Worm (Caenorhabditis elegans) whole organism, late embryonic: ENCODE data around the gene ech-1.1.

ENCODE experiments used
- C08G9.2 ChIP-seq: sonication (generic microtip); optimal IDR thresholded peaks from 2 replicates; lab custom pipeline; 2016; ENCODE audit warnings: mild to moderate bottlenecking, missing genetic modification characterization, moderate library complexity, missing compliant biosample characterization
- K02D7.2 ChIP-seq: sonication (generic microtip); optimal IDR thresholded peaks from 2 replicates; lab custom pipeline; 2017; ENCODE audit warnings: mild to moderate bottlenecking, missing genetic modification characterization, missing compliant biosample characterization
- K09A11.1 ChIP-seq: sonication (generic microtip); optimal IDR thresholded peaks from 2 replicates; lab custom pipeline; 2017; ENCODE audit warnings: antibody characterized with exemption, mild to moderate bottlenecking, missing genetic modification characterization, missing compliant biosample characterization; ENCODE audit not compliant: insufficient read depth
- ahr-1 ChIP-seq: sonication (generic microtip); optimal IDR thresholded peaks from 2 replicates; lab custom pipeline; 2016; ENCODE audit warnings: missing genetic modification characterization, missing compliant biosample characterization
- ama-1 ChIP-seq: fragments of 150-350 bp; optimal IDR thresholded peaks from 2 replicates; lab custom pipeline; 2014
- ceh-18 ChIP-seq: sonication (generic microtip); optimal IDR thresholded peaks from 2 replicates; lab custom pipeline; 2016; ENCODE audit warnings: missing genetic modification characterization, missing compliant biosample characterization
- ceh-19 ChIP-seq: fragments of 200-800 bp; sonication (Bioruptor generic); optimal IDR thresholded peaks from 2 replicates; lab custom pipeline; 2018; ENCODE audit warnings: mild to moderate bottlenecking, missing genetic modification characterization, missing compliant biosample characterization
- ceh-2 ChIP-seq: sonication (generic microtip); optimal IDR thresholded peaks from 2 replicates; lab custom pipeline; 2016; ENCODE audit warnings: missing genotype, missing genetic modification characterization, missing compliant biosample characterization
- ceh-22 ChIP-seq: sonication (generic microtip); optimal IDR thresholded peaks from 2 replicates; lab custom pipeline; 2017; ENCODE audit warnings: missing biosample characterization, missing genetic modification characterization
- ceh-45 ChIP-seq: fragments of 200-800 bp; sonication (Bioruptor generic); IDR thresholded peaks from 2 replicates; pipeline ENCODE4 v1.3.6; 2022; ENCODE audit warnings: missing genetic modification reagents, missing genetic modification characterization, missing compliant biosample characterization
- ceh-48 ChIP-seq: sonication (generic microtip); optimal IDR thresholded peaks from 2 replicates; lab custom pipeline; 2016; ENCODE audit warnings: missing genetic modification characterization, inconsistent platforms, missing compliant biosample characterization
- ceh-6 ChIP-seq: fragments of 200-800 bp; sonication (Bioruptor generic); optimal IDR thresholded peaks from 2 replicates; lab custom pipeline; 2018; ENCODE audit warnings: mild to moderate bottlenecking, missing genetic modification characterization, missing compliant biosample characterization
- ceh-9 ChIP-seq: sonication (generic microtip); optimal IDR thresholded peaks from 2 replicates; lab custom pipeline; 2016; ENCODE audit warnings: mild to moderate bottlenecking, missing genetic modification characterization, inconsistent platforms, missing compliant biosample characterization
- dve-1 ChIP-seq: sonication (generic microtip); optimal IDR thresholded peaks from 2 replicates; lab custom pipeline; 2017; ENCODE audit warnings: antibody characterized with exemption, mild to moderate bottlenecking, missing genetic modification characterization, missing compliant biosample characterization
- ets-4 ChIP-seq: sonication (generic microtip); optimal IDR thresholded peaks from 2 replicates; lab custom pipeline; 2016; ENCODE audit warnings: missing genetic modification characterization, missing compliant biosample characterization
- fkh-10 ChIP-seq: fragments of 150-350 bp; optimal IDR thresholded peaks from 2 replicates; lab custom pipeline; 2014; ENCODE audit warnings: missing biosample characterization, missing genetic modification reagents, missing genetic modification characterization
- fkh-6 ChIP-seq: sonication (generic microtip); optimal IDR thresholded peaks from 2 replicates; lab custom pipeline; 2016; ENCODE audit warnings: missing genetic modification characterization, missing compliant biosample characterization
- gmeb-2 ChIP-seq: sonication (generic microtip); optimal IDR thresholded peaks from 2 replicates; lab custom pipeline; 2016; ENCODE audit warnings: missing genetic modification characterization, inconsistent platforms, missing compliant biosample characterization
- hlh-30 ChIP-seq: sonication (generic microtip); optimal IDR thresholded peaks from 2 replicates; lab custom pipeline; 2017; ENCODE audit warnings: antibody characterized with exemption, missing genetic modification characterization, missing compliant biosample characterization; ENCODE audit not compliant: insufficient read depth
- hlh-6 ChIP-seq: sonication (generic microtip); optimal IDR thresholded peaks from 2 replicates; lab custom pipeline; 2016; ENCODE audit warnings: missing genotype, missing genetic modification characterization, missing compliant biosample characterization
- lin-11 ChIP-seq: fragments of 200-800 bp; sonication (Bioruptor generic); optimal IDR thresholded peaks from 2 replicates; lab custom pipeline; 2018; ENCODE audit warnings: mild to moderate bottlenecking, missing genetic modification characterization, missing compliant biosample characterization
- madf-2 ChIP-seq: sonication (generic microtip); optimal IDR thresholded peaks from 2 replicates; lab custom pipeline; 2017; ENCODE audit warnings: missing genetic modification characterization, missing compliant biosample characterization
- mec-3 ChIP-seq: sonication (generic microtip); optimal IDR thresholded peaks from 2 replicates; lab custom pipeline; 2016; ENCODE audit warnings: borderline replicate concordance, missing genetic modification characterization, missing compliant biosample characterization
- nfya-1 ChIP-seq: sonication (generic microtip); optimal IDR thresholded peaks from 2 replicates; lab custom pipeline; 2017; ENCODE audit warnings: missing genetic modification characterization, mild to moderate bottlenecking, missing compliant biosample characterization, antibody characterized with exemption, moderate library complexity
- nhr-11 ChIP-seq: fragments of 150-350 bp; optimal IDR thresholded peaks from 2 replicates; lab custom pipeline; 2014; ENCODE audit warnings: missing biosample characterization, missing genetic modification characterization
- odd-2 ChIP-seq: sonication (generic microtip); optimal IDR thresholded peaks from 2 replicates; lab custom pipeline; 2017; ENCODE audit warnings: antibody characterized with exemption, mild to moderate bottlenecking, missing genetic modification characterization, missing compliant biosample characterization
- pag-3 ChIP-seq: sonication (generic microtip); optimal IDR thresholded peaks from 2 replicates; lab custom pipeline; 2016; ENCODE audit warnings: missing compliant biosample characterization, missing genetic modification characterization, borderline replicate concordance
- pax-1 ChIP-seq: fragments of 150-350 bp; optimal IDR thresholded peaks from 2 replicates; lab custom pipeline; 2014; ENCODE audit warnings: missing biosample characterization, missing genetic modification characterization
- pha-4 ChIP-seq: fragments of 150-350 bp; optimal IDR thresholded peaks from 2 replicates; lab custom pipeline; 2018; ENCODE audit warnings: missing biosample characterization, missing genetic modification reagents, missing genetic modification characterization
- pros-1 ChIP-seq: fragments of 150-350 bp; optimal IDR thresholded peaks from 2 replicates; lab custom pipeline; 2014; ENCODE audit warnings: missing biosample characterization, missing genetic modification reagents, missing genetic modification characterization
- rnt-1 ChIP-seq: sonication (generic microtip); optimal IDR thresholded peaks from 2 replicates; lab custom pipeline; 2016; ENCODE audit warnings: missing genetic modification characterization, missing compliant biosample characterization
- sdc-2 ChIP-seq: sonication (generic microtip); optimal IDR thresholded peaks from 2 replicates; lab custom pipeline; 2016; ENCODE audit warnings: missing genotype, missing genetic modification characterization, missing compliant biosample characterization
- sox-2 ChIP-seq: fragments of 200-800 bp; sonication (Bioruptor generic); IDR thresholded peaks from 2 replicates; pipeline ENCODE4 v1.3.6; 2022; ENCODE audit warnings: missing genetic modification reagents, missing genetic modification characterization, missing compliant biosample characterization
- sox-4 ChIP-seq: sonication (generic microtip); optimal IDR thresholded peaks from 2 replicates; lab custom pipeline; 2017; ENCODE audit warnings: mild to moderate bottlenecking, missing genetic modification characterization, inconsistent platforms, missing compliant biosample characterization
- syd-9 ChIP-seq: sonication (generic microtip); optimal IDR thresholded peaks from 2 replicates; lab custom pipeline; 2016; ENCODE audit warnings: mild to moderate bottlenecking, missing genetic modification characterization, moderate library complexity, missing compliant biosample characterization
- tbx-7 ChIP-seq: sonication (generic microtip); optimal IDR thresholded peaks from 2 replicates; lab custom pipeline; 2016; ENCODE audit warnings: missing genotype, missing genetic modification characterization, missing compliant biosample characterization
- unc-3 ChIP-seq, 2 experiments: fragments of 200-800 bp in 1 of 2; sonication (Bioruptor generic) in 1 of 2; sonication (generic microtip) in 1 of 2; conservative IDR thresholded peaks in 1 of 2; optimal IDR thresholded peaks in 1 of 2; 2 replicates each; pipeline versions ENCODE4 v1.3.6 to Lab custom; 2016 to 2022; ENCODE audit warnings: missing compliant biosample characterization in 2 of 2, missing genetic modification characterization in 2 of 2, missing genetic modification reagents in 1 of 2
- unc-42 ChIP-seq: sonication (generic microtip); optimal IDR thresholded peaks from 2 replicates; lab custom pipeline; 2016; ENCODE audit warnings: missing genotype, missing genetic modification characterization, missing compliant biosample characterization
- zip-5 ChIP-seq: sonication (generic microtip); optimal IDR thresholded peaks from 2 replicates; lab custom pipeline; 2016; ENCODE audit warnings: missing genetic modification characterization, missing compliant biosample characterization

ech-1.1 gene

DNA sequence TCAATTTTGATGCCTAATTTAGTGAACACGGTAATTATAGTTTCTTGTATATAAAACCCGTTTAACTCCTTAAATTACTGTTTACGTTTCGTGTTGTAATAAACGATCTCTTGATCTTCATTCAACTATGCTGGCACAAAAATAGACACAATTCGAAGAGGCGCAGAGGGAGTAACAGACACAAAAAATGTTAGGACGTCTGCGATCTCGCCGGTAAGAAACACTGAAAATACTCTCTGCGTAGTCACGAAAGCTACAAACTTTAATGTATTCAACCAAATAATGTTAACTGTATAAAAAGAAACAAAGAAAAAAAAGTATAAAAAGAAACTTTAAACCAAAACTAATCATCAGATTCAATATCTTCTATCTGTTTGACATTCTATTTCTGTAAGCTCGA is 19.5 kb upstream of the ech-1.1 start, which contains the start of gene dhs-23:
Gene dhs-23 (plus strand): TSS at position 363 of the 400 bp plus-strand sequence.
- no peak for TF ChIP-seq sox-2
- no peak for TF ChIP-seq madf-2 (tag; lab: Kevin White, UChicago)
- TF ChIP-seq, all 69 proteins: peak for 0

DNA sequence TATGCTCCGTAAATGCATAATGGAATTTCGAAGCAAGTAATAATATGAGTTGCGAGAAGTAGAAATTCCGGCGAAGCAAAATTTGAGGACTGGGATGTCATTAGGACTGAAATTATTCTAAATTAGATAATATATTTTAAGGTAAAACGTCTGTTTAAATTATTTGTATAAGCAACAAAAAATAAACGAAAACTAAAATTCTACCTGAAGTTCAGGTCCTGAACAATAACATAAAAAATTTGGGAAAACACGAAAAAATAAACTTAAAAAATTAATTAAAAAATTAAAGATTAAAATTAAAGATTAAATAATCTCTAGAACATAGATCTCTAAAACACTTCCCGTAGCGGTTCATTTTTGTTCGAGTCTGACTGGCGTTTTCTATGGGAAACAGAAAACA is 18.5 kb upstream of the ech-1.1 start, which contains the start of gene srh-251:
Gene srh-251 (minus strand): TSS at position 101 of the 400 bp plus-strand sequence.
- TF ChIP-seq rnt-1 = no peak
- TF ChIP-seq ceh-19 (GFP tag; lab: Kevin White, UChicago) = no peak
- no peak for TF ChIP-seq ahr-1 (tag; lab: Kevin White, UChicago)
- no peak for TF ChIP-seq ceh-9 (tag; lab: Kevin White, UChicago)
- TF ChIP-seq ceh-22 (tag; lab: Kevin White, UChicago) = no peak
- no peak for TF ChIP-seq zip-5 (tag; lab: Kevin White, UChicago)
- TF ChIP-seq hlh-6 (tag; lab: Kevin White, UChicago) = no peak
- TF ChIP-seq nhr-11 (tag; lab: Kevin White, UChicago) = no peak
- no peak for TF ChIP-seq ceh-45
- TF ChIP-seq hlh-30 = no peak
- TF ChIP-seq K02D7.2 (tag; lab: Kevin White, UChicago) = no peak
- TF ChIP-seq tbx-7 = no peak
- TF ChIP-seq C08G9.2 = no peak
- TF ChIP-seq ama-1 (lab: Kevin White, UChicago) = no peak
- TF ChIP-seq sox-4 (tag; lab: Kevin White, UChicago) = no peak
- TF ChIP-seq nfya-1 (tag; lab: Kevin White, UChicago) = no peak
- TF ChIP-seq pros-1 = no peak
- no peak for TF ChIP-seq fkh-6 (tag; lab: Kevin White, UChicago)
- TF ChIP-seq K09A11.1 (tag; lab: Kevin White, UChicago) = no peak
- no peak for TF ChIP-seq lin-11 (tag; lab: Kevin White, UChicago)

DNA sequence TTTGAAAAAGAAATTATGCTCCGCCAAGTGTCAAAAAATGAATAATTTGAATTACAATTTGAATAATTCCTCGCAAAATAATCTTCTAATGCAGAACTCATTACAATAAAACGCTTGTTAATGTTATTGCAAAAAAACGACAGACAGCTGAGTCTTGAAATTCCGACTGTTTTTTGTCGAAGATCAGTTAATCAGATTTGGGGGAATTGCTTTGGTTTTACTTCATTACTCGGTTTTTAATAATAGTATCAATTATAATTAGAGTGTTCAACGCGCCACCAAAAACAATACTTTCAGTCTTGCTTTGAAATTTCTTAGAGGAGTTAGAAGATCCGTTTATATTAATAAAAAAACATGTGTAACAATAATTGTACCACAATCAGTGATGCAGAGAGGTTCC is 16.6 kb upstream of the ech-1.1 start, which contains the start of gene srh-122:
Gene srh-122 (minus strand): TSS at position 101 of the 400 bp plus-strand sequence.
- TF ChIP-seq ceh-48 (tag; lab: Kevin White, UChicago) (no peak), pax-1 (tag; lab: Kevin White, UChicago) (no peak), sdc-2 (no peak), unc-42 (tag; lab: Kevin White, UChicago) (no peak), pha-4 (no peak), fkh-10 (no peak), ceh-18 (tag; lab: Kevin White, UChicago) (no peak), mec-3 (tag; lab: Kevin White, UChicago) (no peak), gmeb-2 (tag; lab: Kevin White, UChicago) (no peak), pag-3 (no peak), ceh-2 (tag; lab: Kevin White, UChicago) (no peak), ets-4 (no peak), odd-2 (tag; lab: Kevin White, UChicago) (no peak), dve-1 (tag; lab: Kevin White, UChicago) (no peak), syd-9 (tag; lab: Kevin White, UChicago) (no peak), ceh-9 (tag; lab: Kevin White, UChicago) (no peak), ceh-6 (GFP tag; lab: Kevin White, UChicago) (no peak), ceh-45 (no peak), unc-3 (GFP tag; conservative IDR thresholded peaks at IDR 0.05; lab: Robert Waterston, UW) (no peak), unc-3 (tag; optimal IDR thresholded peaks at IDR 0.05; lab: Kevin White, UChicago) (no peak)
